Worm (Caenorhabditis elegans): ENCODE data around the gene W01B6.3.
A peak's percentile ranks its signal among the peaks of the same experiment; 100 is the strongest.

The W01B6.3 gene

ce11 chrIV:10111441-10111840 is 39.0 kb upstream of the W01B6.3 start, which contains the start of gene spch-1:
Gene spch-1, minus strand, starts transcription at chrIV:10111541.
- TF ChIP-seq lin-15B (tag; optimal IDR thresholded peaks at IDR 0.05) (no peak), snpc-4 (tag; optimal IDR thresholded peaks at IDR 0.05) (no peak), elt-1 (tag; optimal IDR thresholded peaks at IDR 0.05) (no peak), hmg-11 (tag; optimal IDR thresholded peaks at IDR 0.05) (no peak), jun-1 (tag; optimal IDR thresholded peaks at IDR 0.05) (no peak), ztf-4 (tag; optimal IDR thresholded peaks at IDR 0.05) (no peak), ceh-16 (tag; optimal IDR thresholded peaks at IDR 0.05) (no peak), pha-4 (tag; optimal IDR thresholded peaks at IDR 0.05) (no peak), pqm-1 (tag; optimal IDR thresholded peaks at IDR 0.05) (no peak), nhr-76 (tag; optimal IDR thresholded peaks at IDR 0.05) (no peak), ama-1 (optimal IDR thresholded peaks at IDR 0.05) (no peak)

DNA sequence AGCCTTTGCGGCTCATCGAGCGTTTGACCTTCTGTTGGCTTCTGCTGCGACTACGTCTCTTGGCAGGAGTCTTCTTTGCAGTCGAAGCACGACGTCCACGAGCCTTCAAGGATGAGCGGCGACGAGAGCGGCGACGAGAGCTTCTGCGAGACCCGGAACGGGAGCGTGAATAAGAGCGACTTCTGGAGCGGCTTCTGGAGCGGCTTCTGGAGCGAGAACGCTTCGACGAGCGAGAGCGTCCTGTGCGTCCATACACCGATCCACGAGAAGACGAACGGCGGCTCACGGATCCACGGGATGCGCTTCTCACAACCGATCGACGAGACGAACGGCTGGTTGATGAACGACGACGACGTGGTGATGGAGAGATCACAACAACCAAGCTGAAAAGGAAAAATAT is 38.4 kb upstream of the W01B6.3 start:
- TF ChIP-seq elt-3 (tag; optimal IDR thresholded peaks at IDR 0.05) (no peak), nhr-67 (tag; optimal IDR thresholded peaks at IDR 0.05) (no peak), nhr-237 (tag; optimal IDR thresholded peaks at IDR 0.05) (no peak), eor-1 (tag; optimal IDR thresholded peaks at IDR 0.05) (no peak), unc-62 (GFP tag; optimal IDR thresholded peaks at IDR 0.05) (no peak), elt-2 (tag; optimal IDR thresholded peaks at IDR 0.05) (no peak), ceh-16 (tag; optimal IDR thresholded peaks at IDR 0.05) (no peak), nhr-12 (tag; optimal IDR thresholded peaks at IDR 0.05) (no peak), R02D3.7 (tag; optimal IDR thresholded peaks at IDR 0.05) (no peak), pqm-1 (tag; optimal IDR thresholded peaks at IDR 0.05) (no peak), fkh-10 (GFP tag; optimal IDR thresholded peaks at IDR 0.05) (no peak), hmg-11 (tag; optimal IDR thresholded peaks at IDR 0.05) (no peak), lsy-12 (tag; optimal IDR thresholded peaks at IDR 0.05) (no peak), nhr-28 (tag; optimal IDR thresholded peaks at IDR 0.05) (no peak), ceh-82 (tag; optimal IDR thresholded peaks at IDR 0.05) (no peak)

DNA sequence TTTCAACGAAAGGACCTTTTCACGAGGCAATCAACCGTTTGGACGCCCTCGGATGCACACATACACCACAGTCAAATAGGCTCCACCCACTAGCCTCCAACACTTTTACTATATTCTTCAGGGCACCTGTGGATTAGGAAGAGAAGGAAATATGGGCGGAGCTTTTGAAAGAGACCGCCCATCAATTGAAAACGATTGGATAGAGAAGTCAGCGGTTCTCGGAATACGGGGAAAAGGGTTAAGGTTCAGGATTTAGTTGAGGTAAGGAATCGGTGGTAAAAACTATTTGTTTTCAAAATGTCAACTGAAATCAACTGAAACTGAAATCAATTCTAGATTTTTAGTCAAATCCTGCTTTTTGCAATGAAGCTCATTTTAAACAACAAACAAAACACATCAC is 38.0 kb upstream of the W01B6.3 start, which contains the start of gene egl-38:
Gene egl-38 (minus strand): TSS at position 101 of the 400 bp plus-strand sequence.
- TF ChIP-seq egl-5 (tag; optimal IDR thresholded peaks at IDR 0.05) (no peak), nhr-25 (tag; optimal IDR thresholded peaks at IDR 0.05) (no peak), fkh-10 (GFP tag; optimal IDR thresholded peaks at IDR 0.05) (no peak), lsy-12 (tag; optimal IDR thresholded peaks at IDR 0.05) (no peak), ZK546.5 (tag; optimal IDR thresholded peaks at IDR 0.05) (no peak), unc-39 (tag; optimal IDR thresholded peaks at IDR 0.05) (no peak), elt-1 (tag; optimal IDR thresholded peaks at IDR 0.05) (no peak), ceh-9 (tag; optimal IDR thresholded peaks at IDR 0.05) (no peak), nhr-237 (tag; optimal IDR thresholded peaks at IDR 0.05) (no peak), ceh-82 (tag; optimal IDR thresholded peaks at IDR 0.05) (no peak), daf-12 (tag; optimal IDR thresholded peaks at IDR 0.05) (no peak), nhr-23 (tag; optimal IDR thresholded peaks at IDR 0.05) (no peak), fos-1 (tag; optimal IDR thresholded peaks at IDR 0.05) (no peak)

- TF ChIP-seq elt-3 (tag; optimal IDR thresholded peaks at IDR 0.05) (no peak), lin-15B (tag; optimal IDR thresholded peaks at IDR 0.05) (peak; percentile 42), nhr-28 (tag; optimal IDR thresholded peaks at IDR 0.05) (no peak), nhr-12 (tag; optimal IDR thresholded peaks at IDR 0.05) (no peak), R02D3.7 (tag; optimal IDR thresholded peaks at IDR 0.05) (peak; percentile 71), nhr-43 (tag; optimal IDR thresholded peaks at IDR 0.05; ENCODE audit: poor library complexity, severe bottlenecking) (no peak)
Observed at ce11 chrIV:10096881-10097280, 24.5 kb upstream of the W01B6.3 start, which contains the start of gene dis-3. Gene dis-3, plus strand, starts transcription at chrIV:10097202.

DNA sequence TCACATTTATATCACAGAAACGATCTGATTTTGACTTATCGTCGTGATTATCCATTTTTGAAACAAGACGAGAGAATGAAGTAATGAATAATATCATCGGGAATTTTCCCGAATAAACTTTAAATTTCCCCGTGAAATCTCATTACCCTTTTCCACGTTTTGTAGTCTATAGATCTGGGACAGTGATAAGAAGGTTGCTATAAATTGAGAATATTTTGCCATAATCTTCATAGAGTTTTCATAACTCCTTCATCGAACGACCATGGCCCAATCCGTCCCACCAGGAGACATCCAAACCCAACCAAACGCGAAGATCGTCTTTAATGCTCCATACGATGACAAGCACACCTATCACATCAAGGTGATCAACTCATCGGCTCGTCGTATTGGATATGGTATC is 22.7 kb upstream of the W01B6.3 start, which contains the start of the genes C04G2.5 and msp-36:
Gene C04G2.5 (minus strand): TSS at position 101 of the 400 bp plus-strand sequence.
Gene msp-36 (plus strand): TSS at position 263 of the 400 bp plus-strand sequence.
- no peak for TF ChIP-seq tbx-2 (tag; optimal IDR thresholded peaks at IDR 0.05)
- no peak for TF ChIP-seq pha-4 (tag; optimal IDR thresholded peaks at IDR 0.05)
- no peak for TF ChIP-seq nhr-76 (tag; optimal IDR thresholded peaks at IDR 0.05)

DNA sequence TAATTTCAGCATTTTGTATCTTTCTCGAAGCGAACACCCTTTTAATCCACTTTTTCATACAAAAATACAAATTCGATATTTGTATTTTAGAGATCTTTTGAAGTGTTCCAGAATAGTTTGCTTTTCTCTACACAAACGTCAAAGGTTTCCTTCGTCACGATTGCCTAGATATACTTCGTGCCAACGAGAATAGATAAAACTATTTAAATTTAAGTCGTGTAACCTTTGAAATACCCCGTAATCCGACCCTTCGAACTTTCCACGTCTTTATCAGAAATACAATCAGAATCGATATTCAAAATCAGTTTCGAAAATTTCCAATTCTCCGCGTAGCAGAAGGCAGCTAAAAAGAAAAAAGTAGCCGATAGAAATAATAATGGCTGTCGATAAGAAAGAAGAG is 17.9 kb upstream of the W01B6.3 start, which contains the start of gene ttbk-5:
Gene ttbk-5 (plus strand): TSS at position 301 of the 400 bp plus-strand sequence.
- no peak for TF ChIP-seq lin-15B (tag; optimal IDR thresholded peaks at IDR 0.05)
- TF ChIP-seq nhr-23 (tag; optimal IDR thresholded peaks at IDR 0.05) = no peak
- TF ChIP-seq mml-1 (tag; optimal IDR thresholded peaks at IDR 0.05) = no peak
- no peak for TF ChIP-seq mdl-1 (tag; optimal IDR thresholded peaks at IDR 0.05)
- no peak for TF ChIP-seq unc-62 (GFP tag; optimal IDR thresholded peaks at IDR 0.05)
- TF ChIP-seq pqm-1 (tag; optimal IDR thresholded peaks at IDR 0.05) = no peak
- no peak for TF ChIP-seq nhr-43 (tag; optimal IDR thresholded peaks at IDR 0.05; ENCODE audit: poor library complexity, severe bottlenecking)
- TF ChIP-seq ceh-28 (tag; optimal IDR thresholded peaks at IDR 0.05) = no peak
- no peak for TF ChIP-seq nhr-237 (tag; optimal IDR thresholded peaks at IDR 0.05)

All from whole organism, L3 larva.